Fruit fly (Drosophila melanogaster) whole organism, adult: ENCODE data around the gene Baldspot.

Source experiments
- CG11617 ChIP-seq: fragments of 200-800 bp; sonication (Bioruptor generic); optimal IDR thresholded peaks from 2 replicates; lab custom pipeline; 2017; ENCODE audit warnings: mild to moderate bottlenecking, missing biosample characterization, missing genetic modification reagents, missing genetic modification characterization
- CG12768 ChIP-seq: fragments of 200-800 bp; sonication (Bioruptor generic); optimal IDR thresholded peaks from 2 replicates; lab custom pipeline; 2017; ENCODE audit warnings: missing biosample characterization, missing genetic modification characterization, mild to moderate bottlenecking, moderate library complexity, missing genetic modification reagents
- CG14711 ChIP-seq: fragments of 200-800 bp; sonication (Bioruptor generic); optimal IDR thresholded peaks from 2 replicates; lab custom pipeline; 2018; ENCODE audit warnings: missing biosample characterization, mild to moderate bottlenecking, missing genetic modification characterization, moderate library complexity
- CG1620 ChIP-seq: fragments of 200-800 bp; sonication (Bioruptor generic); optimal IDR thresholded peaks from 2 replicates; lab custom pipeline; 2016; ENCODE audit warnings: missing biosample characterization, missing genetic modification characterization
- CG33017 ChIP-seq: fragments of 200-800 bp; sonication (Bioruptor generic); optimal IDR thresholded peaks from 2 replicates; lab custom pipeline; 2018; ENCODE audit warnings: missing biosample characterization, mild to moderate bottlenecking, missing genetic modification characterization, moderate library complexity
- CG5204 ChIP-seq: fragments of 200-800 bp; sonication (Bioruptor generic); optimal IDR thresholded peaks from 2 replicates; lab custom pipeline; 2016; ENCODE audit warnings: missing biosample characterization, missing genetic modification characterization
- CG7045 ChIP-seq: fragments of 200-800 bp; sonication (Bioruptor generic); optimal IDR thresholded peaks from 2 replicates; lab custom pipeline; 2017; ENCODE audit warnings: missing biosample characterization, mild to moderate bottlenecking, missing genetic modification characterization
- CG7101 ChIP-seq: fragments of 200-800 bp; sonication (Bioruptor generic); optimal IDR thresholded peaks from 2 replicates; lab custom pipeline; 2018; ENCODE audit warnings: missing biosample characterization, mild to moderate bottlenecking, missing genetic modification characterization, moderate library complexity
- Clk ChIP-seq: fragments of 200-800 bp; sonication (Bioruptor generic); optimal IDR thresholded peaks from 2 replicates; lab custom pipeline; 2017; ENCODE audit warnings: missing biosample characterization, missing genetic modification characterization
- Crg-1 ChIP-seq: fragments of 200-800 bp; sonication (Bioruptor generic); optimal IDR thresholded peaks from 2 replicates; lab custom pipeline; 2016; ENCODE audit warnings: missing biosample characterization, missing genetic modification characterization
- Hr96 ChIP-seq: fragments of 200-800 bp; sonication (Bioruptor generic); optimal IDR thresholded peaks from 2 replicates; lab custom pipeline; 2016; ENCODE audit warnings: missing biosample characterization, missing genetic modification characterization
- Mnt ChIP-seq: fragments of 200-800 bp; sonication (Bioruptor generic); optimal IDR thresholded peaks from 2 replicates; lab custom pipeline; 2016; ENCODE audit warnings: missing biosample characterization, mild to moderate bottlenecking, missing genetic modification characterization
- bab1 ChIP-seq: fragments of 200-800 bp; sonication (Bioruptor generic); optimal IDR thresholded peaks from 3 replicates; lab custom pipeline; 2019; ENCODE audit warnings: missing biosample characterization, mild to moderate bottlenecking, missing genetic modification characterization, moderate library complexity
- cic ChIP-seq: fragments of 200-800 bp; sonication (Bioruptor generic); optimal IDR thresholded peaks from 2 replicates; lab custom pipeline; 2017; ENCODE audit warnings: missing biosample characterization, mild to moderate bottlenecking, missing genetic modification characterization, moderate library complexity
- cnc ChIP-seq, 2 experiments: fragments of >200 bp; optimal IDR thresholded peaks; 2 replicates each; lab custom pipeline; 2017
- kay ChIP-seq: fragments of 200-800 bp; sonication (Bioruptor generic); peaks from one replicate; lab custom pipeline; 2016; ENCODE audit warnings: missing biosample characterization, missing genetic modification characterization, borderline replicate concordance
- ovo ChIP-seq: fragments of 200-800 bp; sonication (Bioruptor generic); optimal IDR thresholded peaks from 2 replicates; lab custom pipeline; 2016; ENCODE audit warnings: missing biosample characterization, missing genetic modification characterization
- pad ChIP-seq: fragments of 200-800 bp; sonication (Bioruptor generic); optimal IDR thresholded peaks from 3 replicates; lab custom pipeline; 2017; ENCODE audit warnings: missing biosample characterization, missing genetic modification characterization, mild to moderate bottlenecking, moderate library complexity, missing genetic modification reagents
- tj ChIP-seq: fragments of 200-800 bp; sonication (Bioruptor generic); optimal IDR thresholded peaks from 3 replicates; lab custom pipeline; 2017; ENCODE audit warnings: missing biosample characterization, mild to moderate bottlenecking, missing genetic modification characterization, moderate library complexity
- toe ChIP-seq: fragments of 200-800 bp; sonication (Bioruptor generic); optimal IDR thresholded peaks from 2 replicates; lab custom pipeline; 2016; ENCODE audit warnings: missing biosample characterization, missing genetic modification characterization

Gene Baldspot

DNA sequence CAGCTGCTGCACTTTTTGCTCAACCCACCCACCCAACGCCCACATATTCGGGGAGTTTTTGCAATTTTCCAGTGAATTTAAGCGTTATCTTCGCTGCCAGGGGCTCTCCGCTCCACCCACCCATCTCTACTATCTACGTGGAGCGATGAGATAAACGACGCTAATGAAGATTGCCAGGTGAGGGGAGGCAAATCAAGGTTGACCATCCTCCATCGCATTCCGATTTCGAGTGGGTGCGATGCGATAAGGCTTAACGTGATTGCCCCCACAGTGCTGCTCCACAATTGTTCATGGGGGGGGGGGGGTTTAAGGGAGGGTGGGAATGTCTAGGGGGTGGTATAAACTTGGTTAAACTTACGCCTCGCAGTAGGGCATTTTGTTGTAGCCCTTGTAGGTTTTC is 32.4 kb upstream of the Baldspot start:
- peak; percentile 95 for TF ChIP-seq pad (GFP tag; lab: Kevin White, UChicago)
- TF ChIP-seq cic: peak; percentile 83
- TF ChIP-seq CG7101 (tag; lab: Kevin White, UChicago): no peak

- TF ChIP-seq cnc (optimal IDR thresholded peaks at IDR 0.05; lab: Kevin White, UChicago) (no peak), CG7045 (no peak), CG33017 (tag; lab: Kevin White, UChicago) (no peak), tj (GFP tag; lab: Kevin White, UChicago) (no peak), CG14711 (tag; lab: Kevin White, UChicago) (no peak), Crg-1 (GFP tag; lab: Kevin White, UChicago) (no peak), CG1620 (GFP tag; lab: Kevin White, UChicago) (no peak), cic (no peak), ovo (GFP tag; lab: Kevin White, UChicago) (no peak), Clk (GFP tag; lab: Kevin White, UChicago) (no peak), bab1 (GFP tag; lab: Kevin White, UChicago) (no peak), CG5204 (no peak), Hr96 (no peak), kay (no peak), Mnt (GFP tag; lab: Kevin White, UChicago) (no peak)
Observed at dm6 chr3L:16690055-16690454, 28.6 kb upstream of the Baldspot start.

DNA sequence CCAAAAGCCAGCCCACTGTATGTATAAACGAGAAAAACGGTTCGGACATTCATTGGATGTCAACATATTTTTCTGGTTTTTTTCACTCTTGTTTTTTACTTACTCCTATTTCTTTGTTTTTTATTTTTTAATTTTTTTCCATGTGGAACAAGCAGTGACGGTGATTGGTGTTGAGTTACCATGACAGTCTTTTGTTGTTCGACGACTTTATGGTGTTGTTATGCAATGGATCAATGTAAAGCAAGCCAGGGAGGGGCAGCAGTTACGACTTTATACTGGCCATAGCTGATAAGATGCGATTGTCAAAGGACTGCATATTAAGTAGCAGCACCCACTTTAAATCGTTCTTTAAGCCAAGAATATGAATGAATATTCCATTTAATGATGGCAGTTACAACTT is 28.1 kb upstream of the Baldspot start:
- TF ChIP-seq kay (peak; percentile 15), CG1620 (GFP tag; lab: Kevin White, UChicago) (no peak)

- TF ChIP-seq CG1620 (GFP tag; lab: Kevin White, UChicago) (no peak), tj (GFP tag; lab: Kevin White, UChicago) (no peak), ovo (GFP tag; lab: Kevin White, UChicago) (no peak)
Observed at dm6 chr3L:16683007-16683406, 21.6 kb upstream of the Baldspot start.

- TF ChIP-seq ovo (GFP tag; lab: Kevin White, UChicago): peak; percentile 22
- no peak for TF ChIP-seq Clk (GFP tag; lab: Kevin White, UChicago)
- peak; percentile 24 for TF ChIP-seq tj (GFP tag; lab: Kevin White, UChicago)
- peak; percentile 29 for TF ChIP-seq CG7045
- TF ChIP-seq kay: no peak
- peak; percentile 48 for TF ChIP-seq CG12768 (GFP tag; lab: Kevin White, UChicago)
- peak; percentile 15 for TF ChIP-seq CG11617
- no peak for TF ChIP-seq CG1620 (GFP tag; lab: Kevin White, UChicago)
- peak; percentile 73 for TF ChIP-seq CG33017 (tag; lab: Kevin White, UChicago)
- TF ChIP-seq cnc (optimal IDR thresholded peaks at IDR 0.05; lab: Kevin White, UChicago): no peak
- peak; percentile 62 for TF ChIP-seq pad (GFP tag; lab: Kevin White, UChicago)
- no peak for TF ChIP-seq bab1 (GFP tag; lab: Kevin White, UChicago)
- peak; percentile 82 for TF ChIP-seq cic
- TF ChIP-seq Hr96: no peak
- TF ChIP-seq Crg-1 (GFP tag; lab: Kevin White, UChicago): no peak
- TF ChIP-seq CG5204: no peak
- TF ChIP-seq CG14711 (tag; lab: Kevin White, UChicago): peak; percentile 53
- no peak for TF ChIP-seq Mnt (GFP tag; lab: Kevin White, UChicago)
- TF ChIP-seq toe (GFP tag; lab: Kevin White, UChicago): no peak
- TF ChIP-seq CG7101 (tag; lab: Kevin White, UChicago): peak; percentile 60
Observed at dm6 chr3L:16682371-16682770, 21.0 kb upstream of the Baldspot start.

DNA sequence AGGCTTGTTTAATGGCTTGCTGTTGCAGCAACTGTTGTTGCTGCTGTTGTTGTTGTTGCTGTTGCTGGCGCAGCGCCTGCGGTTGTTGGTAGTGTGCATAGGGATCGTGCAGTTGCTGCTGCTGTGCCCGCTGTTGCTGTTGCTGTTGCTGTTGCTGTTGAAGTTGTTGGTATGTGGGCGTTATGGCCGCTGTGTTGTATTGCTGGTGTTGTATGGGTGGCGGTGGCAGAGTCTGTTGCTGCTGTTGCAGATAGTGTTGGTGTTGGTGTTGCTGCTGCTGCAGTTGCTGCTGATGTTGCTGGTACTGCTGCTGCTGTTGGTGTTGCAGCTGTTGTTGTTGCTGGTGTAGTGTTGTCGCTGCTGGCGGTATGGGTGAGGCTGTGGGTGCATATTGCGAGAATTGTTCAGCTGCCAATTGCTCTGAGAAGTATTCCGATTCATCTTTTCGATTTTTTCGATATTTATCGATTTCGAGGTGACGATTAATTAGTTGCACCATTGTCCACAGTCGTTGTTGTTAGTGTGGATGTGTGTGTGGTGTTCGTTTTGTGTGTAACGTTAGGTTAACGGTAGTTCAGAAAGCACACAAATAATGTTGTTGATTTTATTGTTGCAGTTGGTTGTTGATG is 18.2 kb upstream of the Baldspot start:
- no peak for TF ChIP-seq CG12768 (GFP tag; lab: Kevin White, UChicago)
- no peak for TF ChIP-seq cic

DNA sequence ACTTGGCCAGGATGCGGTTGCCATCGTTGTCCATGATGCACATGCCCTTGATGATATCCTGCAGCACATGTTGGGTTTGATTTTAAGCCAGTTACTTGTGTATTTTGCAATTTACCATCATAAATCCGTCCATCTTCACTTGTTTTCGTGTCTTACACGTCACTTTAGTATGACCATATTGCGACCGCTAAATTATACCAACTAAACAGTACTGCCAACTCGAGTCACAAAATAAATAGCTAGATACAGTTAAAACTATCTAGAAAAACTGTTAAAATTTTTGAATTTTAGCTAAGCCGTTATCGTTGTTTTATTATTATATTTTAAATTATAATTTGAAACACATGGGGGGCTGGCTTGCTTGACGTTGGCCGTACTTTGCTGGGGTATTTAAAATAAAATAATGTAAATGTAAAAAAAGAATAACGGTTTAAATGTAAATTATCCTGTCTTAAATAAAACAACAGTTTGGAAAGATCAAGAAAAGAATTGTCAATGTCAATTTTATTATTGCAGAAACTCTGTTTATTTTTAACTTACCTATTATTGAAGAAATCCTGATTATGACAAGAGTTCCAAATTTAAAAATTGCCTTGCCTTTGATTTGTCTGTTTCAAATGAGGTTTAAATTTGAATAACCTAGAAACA is 12.1 kb upstream of the Baldspot start, which contains the start of the genes zetaCOP and CG13032:
Gene zetaCOP (minus strand): TSS at position 189 of the 648 bp plus-strand sequence.
Gene CG13032 (plus strand): TSS at position 598 of the 648 bp plus-strand sequence.
- TF ChIP-seq kay: peak; percentile 10
- no peak for TF ChIP-seq Clk (GFP tag; lab: Kevin White, UChicago)
- no peak for TF ChIP-seq pad (GFP tag; lab: Kevin White, UChicago)
- TF ChIP-seq ovo (GFP tag; lab: Kevin White, UChicago): no peak
